Worm (Caenorhabditis elegans) whole organism, mixed stage, embryonic: ENCODE data around the gene F55C10.5.
A peak's percentile ranks its signal among the peaks of the same experiment; 100 is the strongest.

Experiments used
- M03D4.4 ChIP-seq: sonication (generic microtip); optimal IDR thresholded peaks from 2 replicates; lab custom pipeline; 2017; ENCODE audit warnings: mild to moderate bottlenecking, missing genetic modification characterization, missing compliant biosample characterization
- bed-3 ChIP-seq: fragments of 200-800 bp; sonication (Bioruptor generic); optimal IDR thresholded peaks from 3 replicates; lab custom pipeline; 2018; ENCODE audit warnings: mild to moderate bottlenecking, missing genetic modification characterization, moderate library complexity, missing compliant biosample characterization
- blmp-1 ChIP-seq: fragments of 150-350 bp; optimal IDR thresholded peaks from 2 replicates; lab custom pipeline; 2014; ENCODE audit warnings: missing biosample characterization, missing genetic modification characterization
- ceh-39 ChIP-seq: fragments of 150-350 bp; optimal IDR thresholded peaks from 2 replicates; lab custom pipeline; 2014; ENCODE audit warnings: missing biosample characterization, missing genetic modification characterization
- ceh-43 ChIP-seq: fragments of 200-800 bp; sonication (Bioruptor generic); optimal IDR thresholded peaks from 2 replicates; lab custom pipeline; 2018; ENCODE audit warnings: mild to moderate bottlenecking, missing genetic modification characterization, moderate library complexity, missing compliant biosample characterization
- ceh-83 ChIP-seq: fragments of 200-800 bp; sonication (Bioruptor generic); optimal IDR thresholded peaks from 2 replicates; lab custom pipeline; 2018; ENCODE audit warnings: mild to moderate bottlenecking, missing genetic modification characterization, missing compliant biosample characterization
- ces-1 ChIP-seq: fragments of 150-350 bp; optimal IDR thresholded peaks from 2 replicates; lab custom pipeline; 2014; ENCODE audit warnings: missing biosample characterization, missing genetic modification reagents, missing genetic modification characterization
- cnd-1 ChIP-seq: fragments of 200-800 bp; sonication (Bioruptor generic); optimal IDR thresholded peaks from 2 replicates; lab custom pipeline; 2018; ENCODE audit warnings: mild to moderate bottlenecking, missing genetic modification characterization, missing compliant biosample characterization
- drap-1 ChIP-seq: fragments of 200-800 bp; sonication (Bioruptor generic); optimal IDR thresholded peaks from 3 replicates; lab custom pipeline; 2018; ENCODE audit warnings: mild to moderate bottlenecking, missing genetic modification characterization, missing compliant biosample characterization
- elt-3 ChIP-seq: fragments of 150-350 bp; optimal IDR thresholded peaks from 2 replicates; lab custom pipeline; 2014; ENCODE audit warnings: missing biosample characterization, missing genetic modification characterization
- flh-1 ChIP-seq: fragments of 200-800 bp; sonication (Bioruptor generic); optimal IDR thresholded peaks from 2 replicates; lab custom pipeline; 2018; ENCODE audit warnings: mild to moderate bottlenecking, missing genetic modification characterization, moderate library complexity, missing compliant biosample characterization
- ham-2 ChIP-seq: fragments of 200-800 bp; sonication (Bioruptor generic); optimal IDR thresholded peaks from 2 replicates; lab custom pipeline; 2018; ENCODE audit warnings: mild to moderate bottlenecking, missing genetic modification characterization, missing compliant biosample characterization
- hlh-1 ChIP-seq: fragments of 150-350 bp; optimal IDR thresholded peaks from 2 replicates; lab custom pipeline; 2014; ENCODE audit warnings: missing biosample characterization, missing genetic modification reagents, missing genetic modification characterization
- lin-13 ChIP-seq: fragments of 150-350 bp; optimal IDR thresholded peaks from 2 replicates; lab custom pipeline; 2014; ENCODE audit warnings: missing biosample characterization, missing genetic modification characterization
- lin-32 ChIP-seq: fragments of 200-800 bp; sonication (Bioruptor generic); optimal IDR thresholded peaks from 2 replicates; lab custom pipeline; 2018; ENCODE audit warnings: mild to moderate bottlenecking, missing genetic modification characterization, missing compliant biosample characterization
- lsy-2 ChIP-seq: fragments of 150-350 bp; optimal IDR thresholded peaks from 2 replicates; lab custom pipeline; 2014; ENCODE audit warnings: missing biosample characterization, missing genetic modification characterization
- mab-5 ChIP-seq: fragments of 150-350 bp; optimal IDR thresholded peaks from 2 replicates; lab custom pipeline; 2014; ENCODE audit warnings: missing biosample characterization, missing genetic modification characterization
- mls-2 ChIP-seq: sonication (generic microtip); optimal IDR thresholded peaks from 2 replicates; lab custom pipeline; 2016; ENCODE audit warnings: mild to moderate bottlenecking, missing genetic modification characterization, moderate library complexity, missing compliant biosample characterization
- nhr-12 ChIP-seq: fragments of 150-350 bp; optimal IDR thresholded peaks from 2 replicates; lab custom pipeline; 2014; ENCODE audit warnings: missing biosample characterization, missing genetic modification characterization
- nhr-2 ChIP-seq: fragments of 150-350 bp; optimal IDR thresholded peaks from 2 replicates; lab custom pipeline; 2014; ENCODE audit warnings: missing biosample characterization, missing genetic modification characterization
- nhr-237 ChIP-seq: fragments of 150-350 bp; optimal IDR thresholded peaks from 2 replicates; lab custom pipeline; 2014; ENCODE audit warnings: missing biosample characterization, missing genetic modification characterization
- nhr-28 ChIP-seq: fragments of 150-350 bp; optimal IDR thresholded peaks from 2 replicates; lab custom pipeline; 2014; ENCODE audit warnings: missing biosample characterization, missing genetic modification characterization
- pha-4 ChIP-seq: fragments of 150-350 bp; optimal IDR thresholded peaks from 2 replicates; lab custom pipeline; 2018; ENCODE audit warnings: missing biosample characterization, missing genetic modification reagents, missing genetic modification characterization
- sem-2 ChIP-seq: fragments of 200-800 bp; sonication (Bioruptor generic); optimal IDR thresholded peaks from 2 replicates; lab custom pipeline; 2018; ENCODE audit warnings: mild to moderate bottlenecking, missing genetic modification characterization, missing compliant biosample characterization
- tbx-8 ChIP-seq: fragments of 200-800 bp; sonication (Bioruptor generic); optimal IDR thresholded peaks from 2 replicates; lab custom pipeline; 2018; ENCODE audit warnings: mild to moderate bottlenecking, missing genetic modification characterization, moderate library complexity, missing compliant biosample characterization
- unc-39 ChIP-seq: fragments of 150-350 bp; optimal IDR thresholded peaks from 2 replicates; lab custom pipeline; 2014; ENCODE audit warnings: missing biosample characterization, missing genetic modification characterization
- unc-62 ChIP-seq: fragments of 150-350 bp; optimal IDR thresholded peaks from 2 replicates; lab custom pipeline; 2014; ENCODE audit warnings: missing biosample characterization, missing genetic modification reagents, missing genetic modification characterization
- zip-8 ChIP-seq: fragments of 150-350 bp; optimal IDR thresholded peaks from 2 replicates; lab custom pipeline; 2014; ENCODE audit warnings: missing biosample characterization, missing genetic modification characterization
- ztf-11 ChIP-seq: fragments of 150-350 bp; optimal IDR thresholded peaks from 2 replicates; lab custom pipeline; 2014; ENCODE audit warnings: missing biosample characterization, missing genetic modification characterization

Gene F55C10.5

DNA sequence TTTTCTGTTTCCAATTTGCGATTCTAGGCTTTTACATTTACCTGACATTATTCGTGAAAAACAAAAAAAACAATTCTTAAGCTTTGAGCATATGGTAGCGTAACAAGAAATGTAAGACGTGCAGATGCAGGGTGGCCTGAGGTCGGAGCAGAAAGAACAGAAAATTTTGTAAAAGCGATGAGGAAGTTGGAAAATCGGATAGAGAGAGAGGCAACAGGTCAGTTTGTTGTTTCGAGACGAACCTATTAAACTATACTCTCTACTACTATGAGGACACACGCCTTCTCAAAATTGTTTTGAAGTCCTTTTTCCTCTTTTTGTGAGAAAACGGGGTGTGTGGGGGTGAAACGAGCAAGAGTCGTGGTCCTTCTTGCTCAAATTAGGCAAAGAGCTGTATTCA lies 38.7 kb downstream of the F55C10.5 start, which contains the start of gene des-2:
Gene des-2, minus strand, starts transcription at position 101 of the 400 bp plus-strand sequence.
- TF ChIP-seq elt-3 (tag; lab: Kevin White, UChicago) (no peak), ceh-43 (GFP tag; lab: Kevin White, UChicago) (no peak), bed-3 (GFP tag; lab: Kevin White, UChicago) (no peak), lsy-2 (tag; lab: Kevin White, UChicago) (no peak), hlh-1 (tag; lab: Kevin White, UChicago) (no peak), blmp-1 (no peak), mls-2 (tag; lab: Kevin White, UChicago) (no peak), pha-4 (tag; lab: Kevin White, UChicago) (no peak), mab-5 (tag; lab: Kevin White, UChicago) (no peak), sem-2 (GFP tag; lab: Kevin White, UChicago) (no peak), cnd-1 (tag; lab: Kevin White, UChicago) (no peak)

DNA sequence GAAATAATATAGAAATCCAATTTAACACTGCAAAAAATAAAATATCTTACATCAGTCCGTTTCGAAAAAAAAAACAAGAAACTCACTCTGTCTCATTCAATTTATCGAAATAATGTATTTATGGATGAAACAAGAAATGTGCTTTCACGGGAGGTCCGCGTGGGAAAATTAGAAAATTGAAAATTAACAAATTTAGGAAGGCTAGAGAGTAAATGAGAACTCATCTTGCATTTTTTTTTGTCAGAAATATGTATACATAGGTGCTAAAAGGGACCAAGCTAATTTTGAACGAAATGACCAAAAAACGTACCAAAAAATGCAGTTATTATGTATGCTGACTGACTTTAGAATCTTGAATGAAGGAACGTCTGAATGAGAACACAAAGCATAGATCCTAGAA lies 41.7 kb downstream of the F55C10.5 start, which contains the start of gene T26H10.2:
Gene T26H10.2, minus strand, starts transcription at position 101 of the 400 bp plus-strand sequence.
- no peak for TF ChIP-seq ham-2 (GFP tag; lab: Kevin White, UChicago)
- no peak for TF ChIP-seq elt-3 (tag; lab: Kevin White, UChicago)
- TF ChIP-seq unc-62 (GFP tag; lab: Kevin White, UChicago) = no peak
- TF ChIP-seq zip-8 = no peak
- no peak for TF ChIP-seq sem-2 (GFP tag; lab: Kevin White, UChicago)
- TF ChIP-seq ceh-43 (GFP tag; lab: Kevin White, UChicago) = no peak
- no peak for TF ChIP-seq flh-1 (GFP tag; lab: Kevin White, UChicago)
- no peak for TF ChIP-seq nhr-2 (tag; lab: Kevin White, UChicago)
- no peak for TF ChIP-seq nhr-28 (tag; lab: Kevin White, UChicago)
- TF ChIP-seq hlh-1 (tag; lab: Kevin White, UChicago) = no peak
- TF ChIP-seq tbx-8 (GFP tag; lab: Kevin White, UChicago) = no peak
- TF ChIP-seq nhr-237 (tag; lab: Kevin White, UChicago) = no peak

- TF ChIP-seq ces-1 (GFP tag; lab: Kevin White, UChicago) (peak; percentile 87), unc-62 (GFP tag; lab: Kevin White, UChicago) (no peak)
Observed at ce11 chrV:11428728-11429127, 45.8 kb downstream of the F55C10.5 start.

DNA sequence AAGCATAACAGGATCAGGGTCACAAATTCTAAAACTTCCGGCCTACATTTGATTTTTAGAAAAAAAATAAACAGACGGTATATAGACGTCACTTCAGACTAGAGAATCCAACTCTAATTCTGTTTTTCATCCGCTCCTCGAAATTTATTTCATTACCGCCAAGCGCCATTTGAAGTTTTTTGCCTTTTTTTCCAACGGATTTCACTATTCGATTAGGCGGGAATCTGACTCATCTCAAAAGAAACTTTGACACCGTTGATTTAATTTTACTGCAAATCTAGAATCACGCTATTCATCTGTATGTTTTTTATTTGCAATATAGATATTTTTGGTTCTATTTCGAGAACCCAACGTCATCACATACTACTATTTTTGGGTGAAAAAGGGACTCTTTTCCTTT lies 47.9 kb downstream of the F55C10.5 start:
- no peak for TF ChIP-seq blmp-1
- no peak for TF ChIP-seq drap-1
- TF ChIP-seq nhr-28 (tag; lab: Kevin White, UChicago) = no peak
- TF ChIP-seq lin-32 (GFP tag; lab: Kevin White, UChicago) = no peak
- no peak for TF ChIP-seq nhr-2 (tag; lab: Kevin White, UChicago)
- no peak for TF ChIP-seq mab-5 (tag; lab: Kevin White, UChicago)
- TF ChIP-seq nhr-12 (tag; lab: Kevin White, UChicago) = no peak
- no peak for TF ChIP-seq hlh-1 (tag; lab: Kevin White, UChicago)
- TF ChIP-seq M03D4.4 (tag; lab: Kevin White, UChicago) = no peak
- TF ChIP-seq flh-1 (GFP tag; lab: Kevin White, UChicago) = no peak
- no peak for TF ChIP-seq pha-4 (tag; lab: Kevin White, UChicago)
- TF ChIP-seq lin-13 (tag; lab: Kevin White, UChicago) = no peak
- no peak for TF ChIP-seq cnd-1 (tag; lab: Kevin White, UChicago)
- no peak for TF ChIP-seq ztf-11
- no peak for TF ChIP-seq ceh-83 (GFP tag; lab: Kevin White, UChicago)
- TF ChIP-seq ham-2 (GFP tag; lab: Kevin White, UChicago) = no peak
- TF ChIP-seq unc-39 (tag; lab: Kevin White, UChicago) = no peak
- no peak for TF ChIP-seq ceh-39 (tag; lab: Kevin White, UChicago)
